Worm (Caenorhabditis elegans) whole organism, mixed stage, embryonic: Measurements from ENCODE around the gene tap-1.

Experiments
- M03D4.4 ChIP-seq: sonication (generic microtip); optimal IDR thresholded peaks from 2 replicates; lab custom pipeline; 2017; ENCODE audit warnings: mild to moderate bottlenecking, missing genetic modification characterization, missing compliant biosample characterization
- bed-3 ChIP-seq: fragments of 200-800 bp; sonication (Bioruptor generic); optimal IDR thresholded peaks from 3 replicates; lab custom pipeline; 2018; ENCODE audit warnings: mild to moderate bottlenecking, missing genetic modification characterization, moderate library complexity, missing compliant biosample characterization
- ceh-43 ChIP-seq: fragments of 200-800 bp; sonication (Bioruptor generic); optimal IDR thresholded peaks from 2 replicates; lab custom pipeline; 2018; ENCODE audit warnings: mild to moderate bottlenecking, missing genetic modification characterization, moderate library complexity, missing compliant biosample characterization
- ceh-83 ChIP-seq: fragments of 200-800 bp; sonication (Bioruptor generic); optimal IDR thresholded peaks from 2 replicates; lab custom pipeline; 2018; ENCODE audit warnings: mild to moderate bottlenecking, missing genetic modification characterization, missing compliant biosample characterization
- ces-1 ChIP-seq: fragments of 150-350 bp; optimal IDR thresholded peaks from 2 replicates; lab custom pipeline; 2014; ENCODE audit warnings: missing biosample characterization, missing genetic modification reagents, missing genetic modification characterization
- cnd-1 ChIP-seq: fragments of 200-800 bp; sonication (Bioruptor generic); optimal IDR thresholded peaks from 2 replicates; lab custom pipeline; 2018; ENCODE audit warnings: mild to moderate bottlenecking, missing genetic modification characterization, missing compliant biosample characterization
- drap-1 ChIP-seq: fragments of 200-800 bp; sonication (Bioruptor generic); optimal IDR thresholded peaks from 3 replicates; lab custom pipeline; 2018; ENCODE audit warnings: mild to moderate bottlenecking, missing genetic modification characterization, missing compliant biosample characterization
- elt-1 ChIP-seq: sonication (generic microtip); optimal IDR thresholded peaks from 2 replicates; lab custom pipeline; 2017; ENCODE audit warnings: missing genetic modification characterization, mild to moderate bottlenecking, missing compliant biosample characterization, antibody characterized with exemption, moderate library complexity, borderline replicate concordance; ENCODE audit not compliant: insufficient read depth
- flh-1 ChIP-seq: fragments of 200-800 bp; sonication (Bioruptor generic); optimal IDR thresholded peaks from 2 replicates; lab custom pipeline; 2018; ENCODE audit warnings: mild to moderate bottlenecking, missing genetic modification characterization, moderate library complexity, missing compliant biosample characterization
- hlh-1 ChIP-seq: fragments of 150-350 bp; optimal IDR thresholded peaks from 2 replicates; lab custom pipeline; 2014; ENCODE audit warnings: missing biosample characterization, missing genetic modification reagents, missing genetic modification characterization
- lin-13 ChIP-seq: fragments of 150-350 bp; optimal IDR thresholded peaks from 2 replicates; lab custom pipeline; 2014; ENCODE audit warnings: missing biosample characterization, missing genetic modification characterization
- lin-32 ChIP-seq: fragments of 200-800 bp; sonication (Bioruptor generic); optimal IDR thresholded peaks from 2 replicates; lab custom pipeline; 2018; ENCODE audit warnings: mild to moderate bottlenecking, missing genetic modification characterization, missing compliant biosample characterization
- lsy-2 ChIP-seq: fragments of 150-350 bp; optimal IDR thresholded peaks from 2 replicates; lab custom pipeline; 2014; ENCODE audit warnings: missing biosample characterization, missing genetic modification characterization
- mab-5 ChIP-seq: fragments of 150-350 bp; optimal IDR thresholded peaks from 2 replicates; lab custom pipeline; 2014; ENCODE audit warnings: missing biosample characterization, missing genetic modification characterization
- mls-2 ChIP-seq: sonication (generic microtip); optimal IDR thresholded peaks from 2 replicates; lab custom pipeline; 2016; ENCODE audit warnings: mild to moderate bottlenecking, missing genetic modification characterization, moderate library complexity, missing compliant biosample characterization
- nhr-12 ChIP-seq: fragments of 150-350 bp; optimal IDR thresholded peaks from 2 replicates; lab custom pipeline; 2014; ENCODE audit warnings: missing biosample characterization, missing genetic modification characterization
- nhr-2 ChIP-seq: fragments of 150-350 bp; optimal IDR thresholded peaks from 2 replicates; lab custom pipeline; 2014; ENCODE audit warnings: missing biosample characterization, missing genetic modification characterization
- nhr-237 ChIP-seq: fragments of 150-350 bp; optimal IDR thresholded peaks from 2 replicates; lab custom pipeline; 2014; ENCODE audit warnings: missing biosample characterization, missing genetic modification characterization
- nhr-28 ChIP-seq: fragments of 150-350 bp; optimal IDR thresholded peaks from 2 replicates; lab custom pipeline; 2014; ENCODE audit warnings: missing biosample characterization, missing genetic modification characterization
- nhr-76 ChIP-seq: sonication (generic microtip); optimal IDR thresholded peaks from 2 replicates; lab custom pipeline; 2017; ENCODE audit warnings: missing biosample characterization, missing genetic modification characterization
- pha-4 ChIP-seq: fragments of 150-350 bp; optimal IDR thresholded peaks from 2 replicates; lab custom pipeline; 2018; ENCODE audit warnings: missing biosample characterization, missing genetic modification reagents, missing genetic modification characterization
- sem-2 ChIP-seq: fragments of 200-800 bp; sonication (Bioruptor generic); optimal IDR thresholded peaks from 2 replicates; lab custom pipeline; 2018; ENCODE audit warnings: mild to moderate bottlenecking, missing genetic modification characterization, missing compliant biosample characterization
- snpc-4 ChIP-seq: fragments of 150-350 bp; optimal IDR thresholded peaks from 2 replicates; lab custom pipeline; 2014; ENCODE audit warnings: missing biosample characterization, missing genetic modification characterization
- sptf-1 ChIP-seq: sonication (generic microtip); optimal IDR thresholded peaks from 2 replicates; lab custom pipeline; 2017; ENCODE audit warnings: mild to moderate bottlenecking, missing genetic modification characterization, moderate library complexity, missing compliant biosample characterization
- unc-120 ChIP-seq: sonication (generic microtip); optimal IDR thresholded peaks from 2 replicates; lab custom pipeline; 2017; ENCODE audit warnings: missing genetic modification characterization, missing compliant biosample characterization; ENCODE audit not compliant: poor library complexity, severe bottlenecking
- unc-39 ChIP-seq: fragments of 150-350 bp; optimal IDR thresholded peaks from 2 replicates; lab custom pipeline; 2014; ENCODE audit warnings: missing biosample characterization, missing genetic modification characterization
- unc-62 ChIP-seq: fragments of 150-350 bp; optimal IDR thresholded peaks from 2 replicates; lab custom pipeline; 2014; ENCODE audit warnings: missing biosample characterization, missing genetic modification reagents, missing genetic modification characterization
- zip-8 ChIP-seq: fragments of 150-350 bp; optimal IDR thresholded peaks from 2 replicates; lab custom pipeline; 2014; ENCODE audit warnings: missing biosample characterization, missing genetic modification characterization
- ztf-11 ChIP-seq: fragments of 150-350 bp; optimal IDR thresholded peaks from 2 replicates; lab custom pipeline; 2014; ENCODE audit warnings: missing biosample characterization, missing genetic modification characterization

Gene tap-1

DNA sequence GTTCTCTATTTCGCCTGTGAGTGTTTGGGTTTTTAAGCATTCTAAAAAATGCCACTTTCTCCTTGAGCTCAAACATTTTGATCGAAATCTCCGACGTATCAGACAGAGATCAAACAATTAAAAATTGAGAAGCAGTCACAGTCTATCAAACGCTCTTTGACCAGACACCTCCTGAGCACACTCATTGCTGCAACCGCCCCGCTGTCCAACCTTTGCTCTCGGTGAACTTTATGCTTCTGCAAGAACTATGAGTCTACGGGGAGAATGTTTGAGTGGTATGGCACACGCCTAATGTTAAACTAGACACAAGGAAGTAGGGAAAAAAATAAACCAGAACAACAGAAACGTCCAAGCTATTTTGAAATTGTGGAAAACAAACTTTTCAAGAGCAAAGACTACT, 24.2 kb upstream of the tap-1 start:
- TF ChIP-seq nhr-12 (no peak), snpc-4 (tag; lab: Kevin White, UChicago) (no peak), sem-2 (no peak), sptf-1 (tag; lab: Kevin White, UChicago) (no peak), nhr-2 (tag; lab: Kevin White, UChicago) (no peak)

DNA sequence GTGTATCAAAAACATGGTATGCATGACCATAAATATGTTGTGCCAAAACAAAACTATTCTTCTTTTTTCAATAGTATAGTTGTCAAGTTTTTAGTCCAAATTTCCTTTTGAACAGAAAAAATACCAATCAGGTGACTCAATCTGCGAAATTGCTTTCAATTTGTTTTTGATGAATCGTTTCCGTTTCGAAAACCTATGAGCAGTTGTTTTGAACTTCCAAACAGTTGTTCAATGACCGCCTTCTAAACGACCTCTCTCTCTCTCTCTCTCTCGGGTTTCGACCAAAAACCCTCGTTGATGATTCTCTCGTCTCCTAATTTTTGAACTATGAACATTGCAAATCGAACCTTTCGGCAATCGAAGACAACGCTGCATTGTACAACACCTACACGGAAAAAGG, 23.4 kb upstream of the tap-1 start:
- TF ChIP-seq hlh-1 (tag; lab: Kevin White, UChicago): peak; percentile 95
- TF ChIP-seq unc-62 (GFP tag; lab: Kevin White, UChicago): peak; percentile 45
- peak; percentile 24 for TF ChIP-seq unc-120 (tag; lab: Kevin White, UChicago)
- TF ChIP-seq unc-39 (tag; lab: Kevin White, UChicago): no peak
- TF ChIP-seq ceh-43 (GFP tag; lab: Kevin White, UChicago): no peak

DNA sequence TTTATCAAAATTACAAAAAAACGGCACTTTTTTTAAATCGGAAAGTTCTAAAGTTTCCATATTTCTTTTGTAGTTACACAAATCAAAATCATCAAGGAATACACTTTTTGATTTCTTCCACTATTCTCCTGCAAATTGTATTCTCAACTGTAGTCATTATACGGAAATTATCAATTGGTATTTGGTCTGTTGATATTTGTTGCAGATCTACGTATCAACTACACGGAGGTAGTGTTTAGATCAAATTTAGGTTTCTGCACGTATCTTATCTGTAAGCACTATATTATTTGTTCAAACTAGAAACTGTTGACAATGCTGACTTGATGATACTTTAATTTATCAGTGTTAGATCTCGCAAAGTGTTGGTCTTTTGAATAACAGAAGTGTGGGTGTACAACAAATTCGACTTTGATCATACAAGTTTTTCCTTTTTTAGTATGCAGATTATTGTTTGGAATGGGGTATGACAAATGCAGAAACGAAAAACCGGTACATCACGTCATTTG, 21.1 kb upstream of the tap-1 start:
- TF ChIP-seq lin-13 (tag; lab: Kevin White, UChicago) (no peak), ces-1 (GFP tag; lab: Kevin White, UChicago) (no peak), ceh-43 (GFP tag; lab: Kevin White, UChicago) (no peak), hlh-1 (tag; lab: Kevin White, UChicago) (no peak), unc-39 (tag; lab: Kevin White, UChicago) (no peak), M03D4.4 (tag; lab: Kevin White, UChicago) (no peak), nhr-76 (no peak), unc-120 (tag; lab: Kevin White, UChicago) (no peak), unc-62 (GFP tag; lab: Kevin White, UChicago) (no peak), cnd-1 (tag; lab: Kevin White, UChicago) (no peak)

DNA sequence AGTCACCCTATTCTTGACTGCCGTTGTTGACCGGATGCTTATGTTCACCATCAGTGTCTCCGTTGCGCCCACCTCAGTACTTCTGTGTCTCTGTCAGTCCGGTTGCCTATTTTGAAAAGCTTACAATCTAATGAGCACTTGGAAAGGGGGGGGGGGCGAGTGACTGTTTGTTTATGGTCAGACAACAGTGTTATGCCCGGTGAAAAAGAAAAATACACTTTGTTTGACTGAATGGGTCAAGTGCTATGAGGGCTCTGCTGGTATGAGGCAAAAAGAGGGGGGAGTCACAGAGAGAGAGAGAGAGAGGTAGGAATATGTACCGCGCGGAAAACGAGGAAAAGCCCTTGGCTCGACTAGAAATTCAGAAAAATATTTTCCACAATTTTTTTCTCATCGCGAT, 18.1 kb upstream of the tap-1 start:
- no peak for TF ChIP-seq ztf-11 (tag; lab: Kevin White, UChicago)
- no peak for TF ChIP-seq nhr-28 (tag; lab: Kevin White, UChicago)
- no peak for TF ChIP-seq snpc-4 (tag; lab: Kevin White, UChicago)
- no peak for TF ChIP-seq ces-1 (GFP tag; lab: Kevin White, UChicago)
- TF ChIP-seq zip-8 (tag; lab: Kevin White, UChicago): no peak
- no peak for TF ChIP-seq unc-120 (tag; lab: Kevin White, UChicago)
- TF ChIP-seq ceh-83 (GFP tag; lab: Kevin White, UChicago): no peak
- no peak for TF ChIP-seq nhr-2 (tag; lab: Kevin White, UChicago)
- no peak for TF ChIP-seq lin-13 (tag; lab: Kevin White, UChicago)
- TF ChIP-seq lsy-2 (tag; lab: Kevin White, UChicago): no peak
- peak; percentile 13 for TF ChIP-seq cnd-1 (tag; lab: Kevin White, UChicago)
- TF ChIP-seq elt-1: no peak
- no peak for TF ChIP-seq ceh-43 (GFP tag; lab: Kevin White, UChicago)
- no peak for TF ChIP-seq M03D4.4 (tag; lab: Kevin White, UChicago)
- peak; percentile 13 for TF ChIP-seq nhr-237 (tag; lab: Kevin White, UChicago)
- TF ChIP-seq sptf-1 (tag; lab: Kevin White, UChicago): peak; percentile 56
- no peak for TF ChIP-seq flh-1 (GFP tag; lab: Kevin White, UChicago)

DNA sequence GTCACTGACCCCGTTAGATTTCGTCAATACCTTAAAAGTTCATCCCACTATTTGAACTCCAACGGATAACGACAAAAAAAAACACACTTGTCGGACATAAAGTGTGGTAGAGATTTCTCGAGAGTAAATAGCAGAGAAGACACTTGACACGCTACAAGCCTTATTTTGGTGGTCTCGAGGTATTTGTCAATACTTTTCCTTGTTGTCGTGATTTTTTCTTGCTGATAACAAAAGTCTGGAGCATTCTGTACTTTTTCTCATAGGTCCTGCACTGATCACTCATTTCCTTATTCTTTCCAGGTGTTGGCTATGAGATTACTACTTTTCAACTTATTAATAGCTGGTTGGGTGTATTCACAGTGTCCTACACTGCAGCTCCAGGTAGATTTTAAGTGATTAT, 17.0 kb upstream of the tap-1 start, which contains the start of gene lron-1:
lron-1 (plus strand) TSS at position 301 of the 400 bp plus-strand sequence.
- TF ChIP-seq mls-2 (no peak), cnd-1 (tag; lab: Kevin White, UChicago) (no peak), sem-2 (no peak), pha-4 (tag; lab: Kevin White, UChicago) (no peak), hlh-1 (tag; lab: Kevin White, UChicago) (no peak), lin-32 (GFP tag; lab: Kevin White, UChicago) (no peak), lin-13 (tag; lab: Kevin White, UChicago) (no peak), flh-1 (GFP tag; lab: Kevin White, UChicago) (no peak), bed-3 (GFP tag; lab: Kevin White, UChicago) (no peak), ztf-11 (tag; lab: Kevin White, UChicago) (no peak)
- TF ChIP-seq, all 35 proteins: peak for 0

DNA sequence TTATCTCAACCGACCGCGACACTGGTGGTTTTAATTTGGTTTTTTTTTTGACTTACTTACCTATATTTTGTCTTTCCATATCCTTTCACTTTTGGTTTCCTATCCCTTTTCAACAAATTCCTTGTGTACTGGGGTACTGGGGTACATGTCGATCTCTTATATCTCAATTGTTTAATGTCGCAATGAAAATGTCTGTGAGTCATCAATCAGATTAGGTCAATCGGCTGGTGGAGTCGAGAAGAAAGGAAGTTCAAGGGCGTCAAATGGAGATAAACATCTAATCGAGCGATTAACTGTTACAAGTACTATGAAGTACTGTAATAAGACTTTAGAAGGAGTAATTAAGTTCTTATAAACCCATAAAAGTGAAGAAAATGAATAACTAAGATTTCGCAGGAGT, 13.5 kb upstream of the tap-1 start:
- no peak for TF ChIP-seq zip-8 (tag; lab: Kevin White, UChicago)
- TF ChIP-seq lsy-2 (tag; lab: Kevin White, UChicago): no peak
- TF ChIP-seq drap-1 (GFP tag; lab: Kevin White, UChicago): no peak
- no peak for TF ChIP-seq mab-5 (tag; lab: Kevin White, UChicago)
- peak; percentile 82 for TF ChIP-seq elt-1
- TF ChIP-seq nhr-2 (tag; lab: Kevin White, UChicago): peak; percentile 78
- TF ChIP-seq unc-62 (GFP tag; lab: Kevin White, UChicago): peak; percentile 86
- TF ChIP-seq bed-3 (GFP tag; lab: Kevin White, UChicago): no peak
- no peak for TF ChIP-seq ceh-43 (GFP tag; lab: Kevin White, UChicago)
